Worm (Caenorhabditis elegans) whole organism, L3 larva: ENCODE data around the gene D1079.1.

Experiments used
- R02D3.7 ChIP-seq: fragments of 150-350 bp; optimal IDR thresholded peaks from 2 replicates; lab custom pipeline; 2014; ENCODE audit warnings: missing biosample characterization, missing genetic modification characterization
- ZK546.5 ChIP-seq: sonication (generic microtip); optimal IDR thresholded peaks from 2 replicates; lab custom pipeline; 2017; ENCODE audit warnings: missing biosample characterization, missing genetic modification characterization
- aly-2 ChIP-seq: fragments of 150-350 bp; optimal IDR thresholded peaks from 2 replicates; lab custom pipeline; 2014; ENCODE audit warnings: missing biosample characterization, missing genetic modification characterization
- ceh-16 ChIP-seq: sonication (generic microtip); optimal IDR thresholded peaks from 2 replicates; lab custom pipeline; 2017; ENCODE audit warnings: missing biosample characterization, missing genetic modification characterization
- ceh-28 ChIP-seq: fragments of 150-350 bp; optimal IDR thresholded peaks from 2 replicates; lab custom pipeline; 2014; ENCODE audit warnings: missing biosample characterization, missing genetic modification reagents, missing genetic modification characterization
- ceh-82 ChIP-seq: fragments of 150-350 bp; optimal IDR thresholded peaks from 2 replicates; lab custom pipeline; 2014; ENCODE audit warnings: missing biosample characterization, missing genetic modification characterization
- daf-12 ChIP-seq: fragments of 150-350 bp; optimal IDR thresholded peaks from 2 replicates; lab custom pipeline; 2014; ENCODE audit warnings: missing biosample characterization, missing genetic modification reagents, missing genetic modification characterization
- egl-27 ChIP-seq: sonication (generic microtip); optimal IDR thresholded peaks from 4 replicates; lab custom pipeline; 2017; ENCODE audit warnings: missing biosample characterization, missing genetic modification reagents, missing genetic modification characterization
- egl-5 ChIP-seq: fragments of 150-350 bp; optimal IDR thresholded peaks from 2 replicates; lab custom pipeline; 2017; ENCODE audit warnings: missing biosample characterization, missing genetic modification reagents, missing genetic modification characterization, inconsistent platforms
- elt-1 ChIP-seq: fragments of 150-350 bp; optimal IDR thresholded peaks from 2 replicates; lab custom pipeline; 2014; ENCODE audit warnings: missing biosample characterization, missing genetic modification characterization
- elt-2 ChIP-seq: sonication (generic microtip); optimal IDR thresholded peaks from 2 replicates; lab custom pipeline; 2016; ENCODE audit warnings: missing genetic modification reagents, mild to moderate bottlenecking, missing genetic modification characterization, missing compliant biosample characterization
- elt-3 ChIP-seq, 3 experiments: fragments of 150-350 bp in 1 of 3; sonication (generic microtip) in 2 of 3; optimal IDR thresholded peaks; 2 replicates in 2 of 3; 4 replicates in 1 of 3; lab custom pipeline; 2014 to 2017; ENCODE audit warnings: missing biosample characterization in 3 of 3, missing genetic modification characterization in 3 of 3
- eor-1 ChIP-seq, 2 experiments: fragments of 150-350 bp; optimal IDR thresholded peaks; 2 replicates each; lab custom pipeline; 2014 to 2018; ENCODE audit warnings: missing biosample characterization in 2 of 2, missing genetic modification characterization in 2 of 2
- fkh-10 ChIP-seq: sonication (generic microtip); optimal IDR thresholded peaks from 2 replicates; lab custom pipeline; 2017; ENCODE audit warnings: missing biosample characterization, missing genetic modification reagents, missing genetic modification characterization
- fkh-2 ChIP-seq: fragments of 150-350 bp; optimal IDR thresholded peaks from 2 replicates; lab custom pipeline; 2014; ENCODE audit warnings: missing biosample characterization, missing genetic modification reagents, missing genetic modification characterization
- fos-1 ChIP-seq: fragments of 150-350 bp; optimal IDR thresholded peaks from 2 replicates; lab custom pipeline; 2014; ENCODE audit warnings: missing biosample characterization, missing genetic modification characterization
- hmg-11 ChIP-seq: sonication (generic microtip); optimal IDR thresholded peaks from 2 replicates; lab custom pipeline; 2016; ENCODE audit warnings: missing genetic modification characterization, missing compliant biosample characterization
- lin-15B ChIP-seq: fragments of 150-350 bp; optimal IDR thresholded peaks from 2 replicates; lab custom pipeline; 2014; ENCODE audit warnings: missing biosample characterization, missing genetic modification characterization
- lin-39 ChIP-seq: fragments of 150-350 bp; optimal IDR thresholded peaks from 2 replicates; lab custom pipeline; 2018; ENCODE audit warnings: missing biosample characterization, missing genetic modification reagents, missing genetic modification characterization
- lsy-12 ChIP-seq: sonication (generic microtip); optimal IDR thresholded peaks from 2 replicates; lab custom pipeline; 2016; ENCODE audit warnings: mild to moderate bottlenecking, missing genetic modification characterization, missing compliant biosample characterization
- mdl-1 ChIP-seq: fragments of 150-350 bp; optimal IDR thresholded peaks from 2 replicates; lab custom pipeline; 2014; ENCODE audit warnings: missing biosample characterization, missing genetic modification characterization
- mml-1 ChIP-seq: fragments of 150-350 bp; sonication (generic microtip); optimal IDR thresholded peaks from 3 replicates; lab custom pipeline; 2014; ENCODE audit warnings: missing biosample characterization, missing genetic modification characterization
- nhr-11 ChIP-seq: fragments of 150-350 bp; optimal IDR thresholded peaks from 2 replicates; lab custom pipeline; 2014; ENCODE audit warnings: missing biosample characterization, missing genetic modification characterization
- nhr-12 ChIP-seq: fragments of 150-350 bp; optimal IDR thresholded peaks from 2 replicates; lab custom pipeline; 2014; ENCODE audit warnings: missing biosample characterization, missing genetic modification characterization
- nhr-23 ChIP-seq: fragments of 150-350 bp; optimal IDR thresholded peaks from 2 replicates; lab custom pipeline; 2014; ENCODE audit warnings: missing biosample characterization, missing genetic modification reagents, missing genetic modification characterization
- nhr-237 ChIP-seq: fragments of 150-350 bp; optimal IDR thresholded peaks from 2 replicates; lab custom pipeline; 2014; ENCODE audit warnings: missing biosample characterization, missing genetic modification characterization
- nhr-25 ChIP-seq: sonication (generic microtip); optimal IDR thresholded peaks from 2 replicates; lab custom pipeline; 2017; ENCODE audit warnings: missing biosample characterization, missing genetic modification characterization
- nhr-28 ChIP-seq: fragments of 150-350 bp; optimal IDR thresholded peaks from 2 replicates; lab custom pipeline; 2014; ENCODE audit warnings: missing biosample characterization, missing genetic modification characterization
- nhr-67 ChIP-seq: fragments of 150-350 bp; optimal IDR thresholded peaks from 2 replicates; lab custom pipeline; 2014; ENCODE audit warnings: missing biosample characterization, missing genetic modification characterization
- nhr-76 ChIP-seq: fragments of 150-350 bp; sonication (generic microtip); optimal IDR thresholded peaks from 5 replicates; lab custom pipeline; 2014; ENCODE audit warnings: missing biosample characterization, missing genetic modification characterization
- nhr-77 ChIP-seq: fragments of 150-350 bp; optimal IDR thresholded peaks from 2 replicates; lab custom pipeline; 2014; ENCODE audit warnings: missing biosample characterization, missing genetic modification characterization
- pha-4 ChIP-seq: fragments of 150-350 bp; optimal IDR thresholded peaks from 2 replicates; lab custom pipeline; 2014; ENCODE audit warnings: missing biosample characterization, missing genetic modification reagents, missing genetic modification characterization
- pqm-1 ChIP-seq: fragments of 150-350 bp; optimal IDR thresholded peaks from 2 replicates; lab custom pipeline; 2017; ENCODE audit warnings: missing biosample characterization, missing genetic modification characterization, inconsistent platforms
- sea-2 ChIP-seq: fragments of 150-350 bp; sonication (generic microtip); optimal IDR thresholded peaks from 4 replicates; lab custom pipeline; 2014; ENCODE audit warnings: missing biosample characterization, missing genetic modification reagents, missing genetic modification characterization
- skn-1 ChIP-seq: fragments of 150-350 bp; optimal IDR thresholded peaks from 2 replicates; lab custom pipeline; 2014; ENCODE audit warnings: missing biosample characterization, missing genetic modification characterization
- snpc-4 ChIP-seq: fragments of 150-350 bp; optimal IDR thresholded peaks from 2 replicates; lab custom pipeline; 2014; ENCODE audit warnings: missing biosample characterization, missing genetic modification characterization
- tbx-2 ChIP-seq: sonication (generic microtip); optimal IDR thresholded peaks from 2 replicates; lab custom pipeline; 2016; ENCODE audit warnings: mild to moderate bottlenecking, missing genetic modification characterization, missing compliant biosample characterization
- unc-39 ChIP-seq: sonication (generic microtip); optimal IDR thresholded peaks from 4 replicates; lab custom pipeline; 2017; ENCODE audit warnings: missing biosample characterization, missing genetic modification characterization
- unc-62 ChIP-seq: fragments of 150-350 bp; sonication (generic microtip); optimal IDR thresholded peaks from 4 replicates; lab custom pipeline; 2014; ENCODE audit warnings: missing biosample characterization, missing genetic modification reagents, missing genetic modification characterization
- zag-1 ChIP-seq: fragments of 150-350 bp; optimal IDR thresholded peaks from 2 replicates; lab custom pipeline; 2014; ENCODE audit warnings: missing biosample characterization, missing genetic modification characterization
- ztf-11 ChIP-seq: fragments of 150-350 bp; optimal IDR thresholded peaks from 2 replicates; lab custom pipeline; 2014; ENCODE audit warnings: missing biosample characterization, missing genetic modification characterization
- ztf-4 ChIP-seq: fragments of 150-350 bp; optimal IDR thresholded peaks from 2 replicates; lab custom pipeline; 2014; ENCODE audit warnings: missing biosample characterization, missing genetic modification characterization

D1079.1 gene

DNA sequence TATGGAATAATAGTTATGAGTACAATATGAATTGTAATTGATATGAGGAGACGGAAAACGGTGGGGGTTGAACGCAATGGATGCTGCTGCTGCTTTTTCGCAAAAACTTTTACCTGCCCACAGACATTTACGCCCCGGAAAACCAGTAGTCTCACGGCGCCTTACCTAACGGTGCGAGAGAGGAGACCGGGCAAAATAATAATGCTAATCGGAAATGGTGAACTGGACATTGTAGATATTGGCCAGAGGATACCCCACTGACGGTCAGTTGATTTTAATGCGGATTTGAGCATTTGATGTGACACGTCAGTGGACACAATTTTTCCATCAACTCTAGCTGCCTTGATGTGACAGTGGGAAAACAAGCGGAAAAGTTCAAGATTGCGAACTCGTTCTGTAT is 45.3 kb downstream of the D1079.1 start, which contains the start of gene mltn-13:
TSS of gene mltn-13 (minus strand) at position 101 of the 400 bp plus-strand sequence.
- TF ChIP-seq ceh-28 (tag; lab: Kevin White, UChicago) (no peak), eor-1 (tag; optimal IDR thresholded peaks at IDR 0.05; lab: Kevin White, UChicago) (no peak), ztf-11 (tag; lab: Kevin White, UChicago) (no peak), nhr-23 (no peak), tbx-2 (tag; lab: Kevin White, UChicago) (no peak), mml-1 (tag; lab: Kevin White, UChicago) (no peak)

DNA sequence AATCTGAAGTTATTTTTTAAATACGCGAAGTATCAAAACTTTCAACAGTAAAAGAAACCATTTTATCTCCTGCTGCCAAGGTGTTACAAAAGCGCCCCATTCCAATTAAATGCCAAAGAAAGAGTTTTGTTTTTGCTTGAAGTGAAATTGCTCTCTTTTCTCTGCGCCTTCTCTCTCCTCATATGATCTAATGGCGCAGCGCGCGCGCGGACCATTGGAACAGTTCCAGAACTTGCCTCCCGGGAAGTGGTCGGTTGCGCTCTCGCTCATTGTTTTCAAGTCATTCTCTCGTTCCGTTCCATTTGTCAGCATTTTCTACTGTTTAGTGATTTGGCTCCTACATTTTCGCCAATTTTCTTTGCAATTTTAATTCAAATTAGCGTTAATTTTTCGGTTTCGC is 49.0 kb downstream of the D1079.1 start:
- TF ChIP-seq daf-12 (tag; lab: Kevin White, UChicago) (no peak), skn-1 (tag; lab: Kevin White, UChicago) (no peak), ceh-16 (tag; lab: Kevin White, UChicago) (no peak), ceh-28 (tag; lab: Kevin White, UChicago) (no peak), nhr-28 (tag; lab: Kevin White, UChicago) (no peak), nhr-11 (tag; lab: Kevin White, UChicago) (no peak), egl-5 (no peak), ztf-11 (tag; lab: Kevin White, UChicago) (no peak), pha-4 (tag; lab: Kevin White, UChicago) (no peak), elt-1 (tag; lab: Kevin White, UChicago) (no peak), aly-2 (tag; lab: Kevin White, UChicago) (no peak), unc-39 (tag; lab: Kevin White, UChicago) (no peak), elt-3 (tag; optimal IDR thresholded peaks at IDR 0.05; lab: Kevin White, UChicago) (no peak), lin-15B (tag; lab: Kevin White, UChicago) (no peak)

DNA sequence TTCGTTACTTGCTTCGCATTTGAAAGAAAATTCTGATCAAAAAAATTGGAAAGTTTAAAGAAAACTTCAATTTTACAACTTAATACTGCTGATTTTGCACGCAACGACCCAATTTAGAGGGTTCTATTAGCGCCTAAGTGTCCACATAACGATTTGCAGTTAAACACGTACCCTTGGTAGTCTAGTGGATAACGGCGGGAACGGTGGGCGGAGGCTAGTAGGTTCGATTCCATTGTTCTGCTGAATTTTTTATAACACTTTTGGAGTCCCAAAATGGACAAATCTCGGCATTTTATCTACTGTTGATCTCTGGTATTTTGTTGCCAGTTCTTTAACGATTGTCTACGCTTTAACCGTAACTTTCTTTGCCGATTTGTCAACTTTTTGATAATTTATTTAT is 50.1 kb downstream of the D1079.1 start:
- TF ChIP-seq unc-62 (GFP tag; lab: Kevin White, UChicago) (no peak), elt-3 (tag; optimal IDR thresholded peaks at IDR 0.05; lab: Kevin White, UChicago) (peak in 1 of 3 experiments; percentile 38), pqm-1 (no peak), nhr-237 (tag; lab: Kevin White, UChicago) (no peak), elt-2 (tag; lab: Kevin White, UChicago) (no peak)

ce11 chrX:4453820-4454219 is 50.9 kb downstream of the D1079.1 start, which contains the start of gene F02E8.4:
TSS of gene F02E8.4 (plus strand) at chrX:4454120.
- no peak for TF ChIP-seq snpc-4 (tag; lab: Kevin White, UChicago)
- TF ChIP-seq unc-62 (GFP tag; lab: Kevin White, UChicago): no peak
- no peak for TF ChIP-seq fkh-10 (GFP tag; lab: Kevin White, UChicago)
- TF ChIP-seq lin-39 (tag; lab: Kevin White, UChicago): no peak
- no peak for TF ChIP-seq aly-2 (tag; lab: Kevin White, UChicago)
- no peak for TF ChIP-seq ztf-11 (tag; lab: Kevin White, UChicago)
- no peak for TF ChIP-seq nhr-12 (tag; lab: Kevin White, UChicago)
- no peak for TF ChIP-seq lsy-12 (tag; lab: Kevin White, UChicago)
- TF ChIP-seq fkh-2 (tag; lab: Kevin White, UChicago): no peak
- TF ChIP-seq R02D3.7: no peak
- TF ChIP-seq fos-1 (tag; lab: Kevin White, UChicago): no peak

DNA sequence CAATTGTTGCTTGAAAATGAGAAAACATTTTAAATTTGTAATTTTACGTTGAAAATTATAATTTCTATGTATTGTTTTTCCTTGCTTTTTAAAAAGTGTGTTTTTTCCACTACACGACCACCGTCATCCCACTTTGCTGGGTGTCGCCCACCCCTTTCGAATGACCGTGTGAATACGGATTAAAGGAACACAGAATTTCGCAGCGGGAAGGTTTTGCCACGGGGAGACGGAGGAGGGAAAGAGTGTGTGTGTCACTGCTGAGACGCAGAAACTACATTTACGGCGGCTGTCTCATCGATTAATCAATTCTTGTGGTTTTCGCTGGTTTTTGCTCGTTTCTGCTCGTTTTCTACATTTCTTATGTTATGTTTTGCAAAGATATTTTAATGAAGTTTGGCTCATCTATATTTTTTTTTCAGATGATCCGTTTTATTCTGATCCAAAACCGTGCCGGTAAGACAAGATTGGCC is 54.9 kb downstream of the D1079.1 start, which contains the start of gene aps-2:
TSS of gene aps-2 (plus strand) at position 420 of the 470 bp plus-strand sequence.
- TF ChIP-seq nhr-76: no peak
- no peak for TF ChIP-seq elt-3 (tag; optimal IDR thresholded peaks at IDR 0.05; lab: Kevin White, UChicago)
- no peak for TF ChIP-seq ZK546.5
- no peak for TF ChIP-seq unc-62 (GFP tag; lab: Kevin White, UChicago)
- TF ChIP-seq daf-12 (tag; lab: Kevin White, UChicago): no peak
- TF ChIP-seq lin-39 (tag; lab: Kevin White, UChicago): peak; percentile 78
- TF ChIP-seq nhr-67: no peak
- TF ChIP-seq hmg-11 (tag; lab: Kevin White, UChicago): peak; percentile 83
- TF ChIP-seq nhr-237 (tag; lab: Kevin White, UChicago): no peak
- TF ChIP-seq sea-2: peak; percentile 93
- TF ChIP-seq ztf-4: no peak
- no peak for TF ChIP-seq zag-1 (tag; lab: Kevin White, UChicago)
- peak; percentile 38 for TF ChIP-seq elt-2 (tag; lab: Kevin White, UChicago)
- peak; percentile 35 for TF ChIP-seq lin-15B (tag; lab: Kevin White, UChicago)
- TF ChIP-seq nhr-25 (tag; lab: Kevin White, UChicago): peak; percentile 64
- no peak for TF ChIP-seq elt-1 (tag; lab: Kevin White, UChicago)
- TF ChIP-seq mdl-1 (tag; lab: Kevin White, UChicago): no peak
- TF ChIP-seq pha-4 (tag; lab: Kevin White, UChicago): no peak
- TF ChIP-seq nhr-23: peak; percentile 35
- TF ChIP-seq skn-1 (tag; lab: Kevin White, UChicago): peak; percentile 21
- TF ChIP-seq nhr-77 (tag; lab: Kevin White, UChicago): no peak
- no peak for TF ChIP-seq nhr-12 (tag; lab: Kevin White, UChicago)
- no peak for TF ChIP-seq unc-39 (tag; lab: Kevin White, UChicago)
- peak; percentile 59 for TF ChIP-seq egl-5
- no peak for TF ChIP-seq egl-27
- TF ChIP-seq mml-1 (tag; lab: Kevin White, UChicago): no peak
- no peak for TF ChIP-seq aly-2 (tag; lab: Kevin White, UChicago)
- TF ChIP-seq snpc-4 (tag; lab: Kevin White, UChicago): peak; percentile 61
- no peak for TF ChIP-seq lsy-12 (tag; lab: Kevin White, UChicago)
- no peak for TF ChIP-seq fkh-2 (tag; lab: Kevin White, UChicago)
- no peak for TF ChIP-seq ceh-82 (tag; lab: Kevin White, UChicago)
- no peak for TF ChIP-seq fos-1 (tag; lab: Kevin White, UChicago)
